Worm (Caenorhabditis elegans) whole organism, early embryonic: Measurements from ENCODE around the gene cdc-37.

Experiments used
- B0310.2 ChIP-seq: sonication (generic microtip); optimal IDR thresholded peaks from 2 replicates; lab custom pipeline; 2016; ENCODE audit warnings: mild to moderate bottlenecking, missing genetic modification characterization, missing compliant biosample characterization
- F13C5.2 ChIP-seq: sonication (generic microtip); optimal IDR thresholded peaks from 2 replicates; lab custom pipeline; 2017; ENCODE audit warnings: mild to moderate bottlenecking, missing genetic modification characterization, inconsistent platforms, missing compliant biosample characterization
- aly-1 ChIP-seq: sonication (generic microtip); optimal IDR thresholded peaks from 2 replicates; lab custom pipeline; 2016; ENCODE audit warnings: missing genetic modification characterization, missing compliant biosample characterization
- ama-1 ChIP-seq: fragments of 150-350 bp; optimal IDR thresholded peaks from 2 replicates; lab custom pipeline; 2014
- ceh-13 ChIP-seq: fragments of 200-800 bp; sonication (Bioruptor generic); optimal IDR thresholded peaks from 2 replicates; lab custom pipeline; 2018; ENCODE audit warnings: mild to moderate bottlenecking, missing genetic modification characterization, missing compliant biosample characterization
- ceh-36 ChIP-seq: sonication (generic microtip); optimal IDR thresholded peaks from 2 replicates; lab custom pipeline; 2016; ENCODE audit warnings: missing genetic modification characterization, inconsistent platforms, missing compliant biosample characterization
- ets-7 ChIP-seq: sonication (generic microtip); optimal IDR thresholded peaks from 2 replicates; lab custom pipeline; 2016; ENCODE audit warnings: missing genotype, missing genetic modification characterization, missing compliant biosample characterization
- flt-1 ChIP-seq: fragments of 200-800 bp; sonication (Bioruptor generic); IDR thresholded peaks from 2 replicates; pipeline ENCODE4 v1.3.6; 2022; ENCODE audit warnings: missing genetic modification characterization, missing compliant biosample characterization
- hmbx-1 ChIP-seq: sonication (generic microtip); optimal IDR thresholded peaks from 2 replicates; lab custom pipeline; 2016; ENCODE audit warnings: mild to moderate bottlenecking, missing genetic modification characterization, missing compliant biosample characterization
- hmg-4 ChIP-seq: fragments of 200-800 bp; sonication (Bioruptor generic); optimal IDR thresholded peaks from 2 replicates; lab custom pipeline; 2018; ENCODE audit warnings: mild to moderate bottlenecking, missing genetic modification characterization, missing compliant biosample characterization
- hnd-1 ChIP-seq: sonication (generic microtip); optimal IDR thresholded peaks from 2 replicates; lab custom pipeline; 2016; ENCODE audit warnings: missing genetic modification characterization, missing compliant biosample characterization
- pes-1 ChIP-seq: fragments of 200-800 bp; sonication (Bioruptor generic); IDR thresholded peaks from 2 replicates; pipeline ENCODE4 v1.3.6; 2022; ENCODE audit warnings: missing genetic modification reagents, missing genetic modification characterization, missing compliant biosample characterization
- scrt-1 ChIP-seq: fragments of 200-800 bp; sonication (Bioruptor generic); IDR thresholded peaks from 2 replicates; pipeline ENCODE4 v1.3.6; 2022; ENCODE audit warnings: missing genetic modification characterization, missing compliant biosample characterization
- sea-1 ChIP-seq: fragments of 200-800 bp; sonication (Bioruptor generic); conservative IDR thresholded peaks from 2 replicates; pipeline ENCODE4 v1.3.6; 2022; ENCODE audit warnings: missing genetic modification characterization, missing compliant biosample characterization
- tbx-11 ChIP-seq: fragments of 200-800 bp; sonication (Bioruptor generic); IDR thresholded peaks from 2 replicates; pipeline ENCODE4 v1.3.6; 2022; ENCODE audit warnings: missing genetic modification characterization, missing compliant biosample characterization
- tbx-37 ChIP-seq: fragments of 200-800 bp; sonication (Bioruptor generic); conservative IDR thresholded peaks from 2 replicates; pipeline ENCODE4 v1.3.6; 2022; ENCODE audit warnings: missing genetic modification reagents, missing genetic modification characterization, missing compliant biosample characterization
- tra-4 ChIP-seq: sonication (generic microtip); optimal IDR thresholded peaks from 2 replicates; lab custom pipeline; 2017; ENCODE audit warnings: missing genetic modification characterization, missing compliant biosample characterization

The cdc-37 gene

ce11 chrII:581983-582382, 1.6 kb upstream of the cdc-37 start:
- TF ChIP-seq B0310.2 (tag; lab: Kevin White, UChicago) (no peak), hnd-1 (tag; lab: Kevin White, UChicago) (no peak), F13C5.2 (tag; lab: Kevin White, UChicago) (no peak), flt-1 (GFP tag; lab: Robert Waterston, UW) (no peak), hmg-4 (GFP tag; lab: Kevin White, UChicago) (no peak), tra-4 (tag; lab: Kevin White, UChicago) (no peak), scrt-1 (GFP tag; lab: Robert Waterston, UW) (no peak), ceh-36 (tag; lab: Kevin White, UChicago) (no peak), tbx-11 (no peak), ets-7 (tag; lab: Kevin White, UChicago) (no peak), aly-1 (tag; lab: Kevin White, UChicago) (no peak), ama-1 (lab: Kevin White, UChicago) (no peak), pes-1 (GFP tag; lab: Robert Waterston, UW) (no peak)

DNA sequence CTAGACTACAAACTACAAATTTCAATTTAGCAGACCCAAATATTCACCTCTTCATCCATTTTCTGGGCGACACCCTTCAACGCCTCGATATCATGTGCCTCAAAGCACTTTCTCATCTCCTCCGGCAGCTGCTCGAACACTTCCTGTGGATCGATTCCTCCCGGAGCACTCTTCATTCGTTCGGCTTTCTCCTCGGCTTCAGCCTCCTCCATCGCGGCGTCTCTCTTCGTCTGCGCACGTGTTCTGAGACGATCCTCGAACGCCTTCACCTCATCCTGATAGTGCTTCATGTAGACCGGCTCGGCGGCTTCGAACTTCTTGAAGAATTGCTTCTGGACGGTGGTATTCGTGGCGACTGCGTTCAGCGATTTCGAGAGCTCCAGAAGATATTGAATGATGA, 1.6 kb downstream of the cdc-37 start:
- TF ChIP-seq scrt-1 (GFP tag; lab: Robert Waterston, UW) (no peak), sea-1 (GFP tag; lab: Robert Waterston, UW) (no peak), ets-7 (tag; lab: Kevin White, UChicago) (no peak), hmg-4 (GFP tag; lab: Kevin White, UChicago) (no peak), aly-1 (tag; lab: Kevin White, UChicago) (no peak), tra-4 (tag; lab: Kevin White, UChicago) (no peak), ceh-13 (GFP tag; lab: Kevin White, UChicago) (no peak), hmbx-1 (no peak), F13C5.2 (tag; lab: Kevin White, UChicago) (no peak), flt-1 (GFP tag; lab: Robert Waterston, UW) (no peak), tbx-11 (no peak), pes-1 (GFP tag; lab: Robert Waterston, UW) (no peak), hnd-1 (tag; lab: Kevin White, UChicago) (no peak), ceh-36 (tag; lab: Kevin White, UChicago) (no peak), ama-1 (lab: Kevin White, UChicago) (no peak), B0310.2 (tag; lab: Kevin White, UChicago) (no peak)

- TF ChIP-seq ets-7 (tag; lab: Kevin White, UChicago) (no peak), tbx-37 (GFP tag; lab: Robert Waterston, UW) (no peak), hnd-1 (tag; lab: Kevin White, UChicago) (no peak), scrt-1 (GFP tag; lab: Robert Waterston, UW) (no peak), tra-4 (tag; lab: Kevin White, UChicago) (no peak), hmbx-1 (no peak), pes-1 (GFP tag; lab: Robert Waterston, UW) (no peak), ceh-36 (tag; lab: Kevin White, UChicago) (no peak), B0310.2 (tag; lab: Kevin White, UChicago) (no peak)
Measured at ce11 chrII:577632-578031, 2.8 kb downstream of the cdc-37 start, which contains the start of gene W08F4.7. Gene W08F4.7, minus strand, starts transcription at chrII:577732.

DNA sequence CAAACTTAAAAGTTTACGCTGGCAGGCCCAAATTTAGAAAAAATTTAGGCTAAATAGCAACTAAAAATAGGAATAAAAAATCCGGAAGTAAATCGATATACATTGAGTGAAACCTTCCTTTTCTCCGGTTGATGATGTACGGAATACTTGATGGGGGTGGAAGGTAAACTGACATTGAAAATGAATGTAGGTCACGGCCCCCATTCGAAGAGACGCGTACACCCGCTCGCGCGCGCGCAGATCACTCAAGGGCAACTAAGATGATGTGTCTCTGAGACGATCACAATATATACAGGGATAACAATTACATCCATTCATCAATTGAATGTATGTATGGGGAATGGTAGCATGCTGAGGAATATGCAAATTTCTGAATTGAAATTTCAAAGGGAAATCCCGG, 6.3 kb downstream of the cdc-37 start:
- TF ChIP-seq ceh-13 (GFP tag; lab: Kevin White, UChicago) (no peak), tra-4 (tag; lab: Kevin White, UChicago) (no peak)

DNA sequence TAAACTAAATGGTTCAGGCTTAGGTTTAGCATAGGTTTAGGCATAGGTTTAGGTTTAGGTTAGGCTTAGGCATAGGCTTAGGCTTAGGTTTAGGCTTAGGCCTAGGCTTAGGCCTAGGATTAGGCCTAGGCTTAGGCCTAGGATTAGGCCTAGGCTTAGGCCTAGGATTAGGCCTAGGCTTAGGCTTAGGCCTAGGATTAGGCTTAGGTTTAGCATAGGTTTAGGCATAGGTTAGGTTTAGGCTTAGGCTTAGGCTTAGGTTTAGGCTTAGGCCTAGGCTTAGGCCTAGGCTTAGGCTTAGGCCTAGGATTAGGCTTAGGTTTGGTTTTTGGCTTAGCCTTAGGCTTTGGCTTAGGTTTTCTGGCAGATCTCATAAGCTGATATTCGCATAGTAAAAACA, 6.8 kb downstream of the cdc-37 start:
- peak; percentile 37; the same call in 1 of the 2 replicates for TF ChIP-seq pes-1 (GFP tag; lab: Robert Waterston, UW)
- TF ChIP-seq ceh-36 (tag; lab: Kevin White, UChicago) = peak; percentile 88

- TF ChIP-seq aly-1 (tag; lab: Kevin White, UChicago) = no peak
- TF ChIP-seq hmbx-1 = no peak
- no peak for TF ChIP-seq flt-1 (GFP tag; lab: Robert Waterston, UW)
- TF ChIP-seq pes-1 (GFP tag; lab: Robert Waterston, UW) = no peak
- no peak for TF ChIP-seq hmg-4 (GFP tag; lab: Kevin White, UChicago)
- TF ChIP-seq tbx-37 (GFP tag; lab: Robert Waterston, UW) = no peak
- no peak for TF ChIP-seq tbx-11
- TF ChIP-seq ama-1 (lab: Kevin White, UChicago) = no peak
- no peak for TF ChIP-seq sea-1 (GFP tag; lab: Robert Waterston, UW)
- no peak for TF ChIP-seq ceh-36 (tag; lab: Kevin White, UChicago)
- TF ChIP-seq hnd-1 (tag; lab: Kevin White, UChicago) = no peak
- no peak for TF ChIP-seq scrt-1 (GFP tag; lab: Robert Waterston, UW)
- no peak for TF ChIP-seq B0310.2 (tag; lab: Kevin White, UChicago)
- no peak for TF ChIP-seq ets-7 (tag; lab: Kevin White, UChicago)
- no peak for TF ChIP-seq F13C5.2 (tag; lab: Kevin White, UChicago)
- TF ChIP-seq ceh-13 (GFP tag; lab: Kevin White, UChicago) = no peak
- no peak for TF ChIP-seq tra-4 (tag; lab: Kevin White, UChicago)
Measured at ce11 chrII:572010-572409, 8.4 kb downstream of the cdc-37 start, which contains the start of gene mlt-8. Gene mlt-8, minus strand, starts transcription at chrII:572110.

- TF ChIP-seq tbx-37 (GFP tag; lab: Robert Waterston, UW) (no peak), hnd-1 (tag; lab: Kevin White, UChicago) (no peak), ets-7 (tag; lab: Kevin White, UChicago) (no peak), B0310.2 (tag; lab: Kevin White, UChicago) (no peak)
Measured at ce11 chrII:568776-569175, 11.6 kb downstream of the cdc-37 start, which contains the start of gene W08F4.5. Gene W08F4.5, minus strand, starts transcription at chrII:568876.

ce11 chrII:556185-556584, 24.2 kb downstream of the cdc-37 start, which contains the start of the genes C09E8.1 and C09E8.6:
Gene C09E8.1, plus strand, starts transcription at chrII:556485.
Gene C09E8.6, plus strand, starts transcription at chrII:556497.
- TF ChIP-seq hnd-1 (tag; lab: Kevin White, UChicago) (no peak), pes-1 (GFP tag; lab: Robert Waterston, UW) (no peak), ets-7 (tag; lab: Kevin White, UChicago) (no peak), ceh-36 (tag; lab: Kevin White, UChicago) (no peak), aly-1 (tag; lab: Kevin White, UChicago) (no peak), scrt-1 (GFP tag; lab: Robert Waterston, UW) (no peak), tbx-11 (no peak), ceh-13 (GFP tag; lab: Kevin White, UChicago) (no peak), ama-1 (lab: Kevin White, UChicago) (no peak), hmg-4 (GFP tag; lab: Kevin White, UChicago) (no peak), tbx-37 (GFP tag; lab: Robert Waterston, UW) (no peak), sea-1 (GFP tag; lab: Robert Waterston, UW) (no peak), hmbx-1 (no peak), flt-1 (GFP tag; lab: Robert Waterston, UW) (no peak), tra-4 (tag; lab: Kevin White, UChicago) (no peak), F13C5.2 (tag; lab: Kevin White, UChicago) (no peak), B0310.2 (tag; lab: Kevin White, UChicago) (no peak)
